Worm (Caenorhabditis elegans): ENCODE measurements around the gene acbp-3.
A peak's percentile ranks its signal among the peaks of the same experiment; 100 is the strongest.

acbp-3 gene

DNA sequence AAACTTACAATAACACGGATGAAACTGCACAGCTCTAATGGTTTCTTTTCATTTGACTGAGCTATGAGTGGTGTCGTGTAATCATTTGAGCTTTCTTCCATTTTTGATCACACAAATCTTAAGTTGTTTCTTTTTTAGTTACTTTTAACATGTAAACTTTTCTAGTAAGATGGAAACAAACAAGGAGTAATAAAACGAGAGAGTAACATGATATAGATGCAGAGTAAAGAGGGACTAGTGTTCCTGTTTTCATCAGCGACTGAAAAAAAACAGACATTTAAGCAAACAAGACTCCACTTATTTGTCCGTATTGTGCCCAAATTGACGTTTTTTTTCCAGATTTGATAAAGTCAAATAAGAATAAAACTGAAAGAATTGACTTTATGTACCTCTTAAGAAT, 32.9 kb upstream of the acbp-3 start, which contains the start of gene pgp-7:
Gene pgp-7, minus strand, starts transcription at position 101 of the 400 bp plus-strand sequence.
- TF ChIP-seq C08G9.2 (tag; optimal IDR thresholded peaks at IDR 0.05): no peak
- TF ChIP-seq pha-2 (tag; optimal IDR thresholded peaks at IDR 0.05): no peak
- no peak for TF ChIP-seq ets-4 (tag; optimal IDR thresholded peaks at IDR 0.05)
- TF ChIP-seq mec-3 (tag; optimal IDR thresholded peaks at IDR 0.05; ENCODE audit: borderline replicate concordance): no peak
- no peak for TF ChIP-seq pros-1 (tag; optimal IDR thresholded peaks at IDR 0.05)
- no peak for TF ChIP-seq dve-1 (tag; optimal IDR thresholded peaks at IDR 0.05)
- no peak for TF ChIP-seq nhr-232 (tag; optimal IDR thresholded peaks at IDR 0.05)
- TF ChIP-seq elt-4 (tag; optimal IDR thresholded peaks at IDR 0.05): no peak
- TF ChIP-seq pag-3 (tag; optimal IDR thresholded peaks at IDR 0.05; ENCODE audit: borderline replicate concordance): no peak
- TF ChIP-seq ceh-31 (tag; optimal IDR thresholded peaks at IDR 0.05): no peak

DNA sequence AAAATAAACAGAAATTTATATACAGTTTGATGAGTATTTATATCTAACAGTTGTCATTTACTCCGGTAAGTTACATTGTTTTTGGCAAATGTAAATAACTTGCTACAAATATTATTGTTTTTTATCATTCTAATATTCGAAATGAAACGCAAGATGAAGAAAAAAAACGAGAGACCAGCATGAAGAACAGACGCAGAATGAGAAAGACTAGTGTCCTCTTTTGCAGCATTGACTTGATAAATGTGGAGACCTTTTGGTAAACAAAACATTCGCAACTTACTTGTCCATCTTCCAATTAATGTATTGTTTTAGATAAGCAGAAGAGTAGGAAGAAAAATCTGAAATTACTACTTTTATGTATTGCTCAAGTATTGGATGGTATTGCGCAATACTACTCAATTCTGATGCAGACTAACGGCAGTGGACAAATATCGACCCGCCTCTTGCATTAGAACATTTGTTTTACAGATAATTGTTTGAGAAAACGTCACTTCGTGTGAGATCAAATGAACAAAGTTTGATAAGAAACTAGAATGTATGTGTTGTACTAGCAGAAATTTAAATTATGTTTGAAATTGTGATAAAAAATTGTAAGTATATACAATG, 25.8 kb upstream of the acbp-3 start, which contains the start of gene pgp-6:
Gene pgp-6, minus strand, starts transcription at position 288 of the 606 bp plus-strand sequence.
- TF ChIP-seq elt-2 (tag; optimal IDR thresholded peaks at IDR 0.05) (peak; percentile 70), unc-42 (tag; optimal IDR thresholded peaks at IDR 0.05) (no peak)

- TF ChIP-seq fkh-10 (GFP tag; optimal IDR thresholded peaks at IDR 0.05): no peak
- no peak for TF ChIP-seq hlh-30 (tag; optimal IDR thresholded peaks at IDR 0.05; ENCODE audit: insufficient read depth)
- no peak for TF ChIP-seq odd-2 (tag; optimal IDR thresholded peaks at IDR 0.05)
- TF ChIP-seq ceh-2 (tag; optimal IDR thresholded peaks at IDR 0.05): no peak
- no peak for TF ChIP-seq fax-1 (tag; optimal IDR thresholded peaks at IDR 0.05)
Observed at ce11 chrX:10880509-10880908, 22.6 kb upstream of the acbp-3 start, which contains the start of gene T21E8.4. Gene T21E8.4 (plus strand): TSS chrX:10880809.

DNA sequence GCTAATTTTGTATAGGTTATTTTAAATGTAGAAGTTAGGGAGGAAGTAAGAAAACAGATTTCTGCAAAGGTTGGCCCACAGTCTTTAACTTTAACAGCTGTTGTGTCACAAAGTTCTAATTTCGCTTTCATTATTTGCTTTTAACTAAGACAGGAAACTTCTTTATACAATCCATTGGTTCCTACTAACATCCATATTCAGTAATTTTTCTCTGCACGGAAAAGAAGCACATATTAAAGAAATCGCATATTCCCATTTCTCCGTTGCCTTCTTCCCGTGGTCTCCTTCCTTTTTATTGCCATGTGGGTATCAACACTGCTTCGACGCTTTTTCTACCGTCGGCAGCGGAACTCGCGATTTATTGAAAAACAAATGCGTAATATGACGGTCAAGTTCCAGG, 21.1 kb upstream of the acbp-3 start, which contains the start of gene T21E8.6:
Gene T21E8.6, plus strand, starts transcription at position 301 of the 400 bp plus-strand sequence.
- TF ChIP-seq tbx-7 (tag; optimal IDR thresholded peaks at IDR 0.05) (no peak), K02D7.2 (tag; optimal IDR thresholded peaks at IDR 0.05) (no peak), syd-9 (tag; optimal IDR thresholded peaks at IDR 0.05) (no peak), madf-2 (tag; optimal IDR thresholded peaks at IDR 0.05) (no peak), ahr-1 (tag; optimal IDR thresholded peaks at IDR 0.05) (no peak), fkh-6 (tag; optimal IDR thresholded peaks at IDR 0.05) (no peak), Y22D7AL.16 (tag; optimal IDR thresholded peaks at IDR 0.05) (no peak), ceh-9 (tag; optimal IDR thresholded peaks at IDR 0.05) (no peak), gmeb-2 (tag; optimal IDR thresholded peaks at IDR 0.05) (no peak), ref-2 (tag; optimal IDR thresholded peaks at IDR 0.05) (no peak), pros-1 (tag; optimal IDR thresholded peaks at IDR 0.05) (no peak), fax-1 (tag; optimal IDR thresholded peaks at IDR 0.05) (no peak), hlh-6 (tag; optimal IDR thresholded peaks at IDR 0.05) (no peak), nfya-1 (tag; optimal IDR thresholded peaks at IDR 0.05) (no peak), ceh-45 (GFP tag; IDR thresholded peaks at IDR 0.05) (no peak), ceh-34 (tag; optimal IDR thresholded peaks at IDR 0.05) (no peak), sox-4 (tag; optimal IDR thresholded peaks at IDR 0.05) (no peak)

DNA sequence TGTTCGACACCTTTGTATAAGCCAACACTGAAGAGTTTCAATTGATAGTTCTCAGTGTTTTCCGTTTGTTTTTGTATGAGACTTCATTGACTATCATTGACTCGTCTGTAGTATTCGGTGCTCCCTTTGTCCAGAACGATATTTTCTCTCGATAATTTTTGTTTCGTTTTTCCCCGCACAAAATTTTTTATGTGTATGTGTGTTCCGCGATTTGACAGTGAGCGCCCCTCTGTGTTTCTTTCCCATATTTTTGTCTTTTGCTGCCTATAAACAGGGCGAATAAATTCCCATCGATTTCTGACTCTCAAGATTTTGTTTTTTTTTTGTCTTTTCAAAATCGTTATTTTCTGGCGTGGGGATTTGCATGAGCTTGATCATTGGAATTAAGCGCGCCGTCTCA, 19.9 kb upstream of the acbp-3 start, which contains the start of gene T21E8.7:
Gene T21E8.7, plus strand, starts transcription at position 301 of the 400 bp plus-strand sequence.
- TF ChIP-seq fkh-10 (GFP tag; optimal IDR thresholded peaks at IDR 0.05) (no peak), ceh-2 (tag; optimal IDR thresholded peaks at IDR 0.05) (no peak), eyg-1 (tag; optimal IDR thresholded peaks at IDR 0.05) (no peak), fax-1 (tag; optimal IDR thresholded peaks at IDR 0.05) (no peak)

All from whole organism, late embryonic.